Fruit fly (Drosophila melanogaster): Measurements from ENCODE around the gene CG16820.

The CG16820 gene

DNA sequence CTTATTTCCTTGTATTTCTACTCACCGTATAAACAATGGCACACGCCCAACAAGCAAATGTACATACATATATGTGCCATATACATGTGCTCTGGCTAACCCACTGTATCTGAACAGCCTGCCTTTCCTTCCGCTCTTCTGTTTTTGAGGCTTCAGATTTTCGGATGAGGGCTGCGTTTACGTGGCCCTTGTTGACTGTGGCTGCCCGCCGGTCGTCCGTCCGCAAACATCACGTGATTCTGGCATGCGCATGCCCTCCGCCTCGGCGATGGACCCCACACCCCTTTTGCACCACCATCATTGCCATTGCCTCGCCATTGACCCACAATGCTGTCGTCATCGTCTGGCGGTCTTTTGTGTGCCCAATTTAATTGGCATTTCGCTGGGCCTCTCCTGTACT, 40.8 kb upstream of the CG16820 start (continued):
- TF ChIP-seq sisA (GFP tag; IDR thresholded peaks at IDR 0.05): no peak
- TF ChIP-seq ttk (GFP tag; IDR thresholded peaks at IDR 0.05): no peak
- TF ChIP-seq bowl (GFP tag; IDR thresholded peaks at IDR 0.05): 0 out of 2 replicates have a peak, but pooled peaks have one; percentile 24
- no peak for TF ChIP-seq CG4617 (GFP tag; optimal IDR thresholded peaks at IDR 0.05; ENCODE audit: borderline replicate concordance)
- TF ChIP-seq HLH3B (GFP tag; IDR thresholded peaks at IDR 0.05): peak; percentile 30; the same call in 1 of the 2 replicates
- no peak for TF ChIP-seq lbe (GFP tag; optimal IDR thresholded peaks at IDR 0.05)
- peak; percentile 92 for TF ChIP-seq ewg (GFP tag; optimal IDR thresholded peaks at IDR 0.05)
- no peak for TF ChIP-seq CG12155 (GFP tag; optimal IDR thresholded peaks at IDR 0.05)
- no peak for TF ChIP-seq cas (GFP tag; IDR thresholded peaks at IDR 0.05)
- no peak for TF ChIP-seq CG7928 (GFP tag; optimal IDR thresholded peaks at IDR 0.05)
- no peak for TF ChIP-seq ham (GFP tag; IDR thresholded peaks at IDR 0.05)
- TF ChIP-seq Stat92E (GFP tag; optimal IDR thresholded peaks at IDR 0.05): no peak
- TF ChIP-seq CG17568 (GFP tag; optimal IDR thresholded peaks at IDR 0.05): no peak
- no peak for TF ChIP-seq Opbp (GFP tag; IDR thresholded peaks at IDR 0.05; ENCODE audit: partially characterized antibody)
- TF ChIP-seq CG5953 (GFP tag; IDR thresholded peaks at IDR 0.05): 0 out of 2 replicates have a peak, but pooled peaks have one; percentile 27
- TF ChIP-seq prd (optimal IDR thresholded peaks at IDR 0.05): no peak
- no peak for TF ChIP-seq prd (GFP tag; IDR thresholded peaks at IDR 0.05)
- no peak for TF ChIP-seq CG4424 (GFP tag; optimal IDR thresholded peaks at IDR 0.05)
- TF ChIP-seq Chrac-16 (GFP tag; optimal IDR thresholded peaks at IDR 0.05): no peak
- peak; percentile 76 for TF ChIP-seq gcm (GFP tag; optimal IDR thresholded peaks at IDR 0.05)
- TF ChIP-seq ap (GFP tag; IDR thresholded peaks at IDR 0.05): no peak
- TF ChIP-seq CG2199 (GFP tag; IDR thresholded peaks at IDR 0.05): peak; percentile 88; the same call in 2 of the 3 replicates
- TF ChIP-seq CG11696 (GFP tag; IDR thresholded peaks at IDR 0.05): no peak
- TF ChIP-seq nau (GFP tag; optimal IDR thresholded peaks at IDR 0.05): no peak
- TF ChIP-seq ems (GFP tag; optimal IDR thresholded peaks at IDR 0.05): no peak
- TF ChIP-seq fru (optimal IDR thresholded peaks at IDR 0.05): no peak
- no peak for TF ChIP-seq Kr (GFP tag; optimal IDR thresholded peaks at IDR 0.05)
- no peak for TF ChIP-seq ssp (GFP tag; IDR thresholded peaks at IDR 0.05)
- TF ChIP-seq hb (GFP tag; IDR thresholded peaks at IDR 0.05; ENCODE audit: partially characterized antibody): no peak
- no peak for TF ChIP-seq H15 (GFP tag; IDR thresholded peaks at IDR 0.05)
- no peak for TF ChIP-seq Nf-YA (GFP tag; IDR thresholded peaks at IDR 0.05)
- no peak for TF ChIP-seq hth (optimal IDR thresholded peaks at IDR 0.05)
- peak; percentile 6 for TF ChIP-seq CG7786 (GFP tag; optimal IDR thresholded peaks at IDR 0.05)
- TF ChIP-seq az2 (GFP tag; optimal IDR thresholded peaks at IDR 0.05): no peak
- peak; percentile 65 for TF ChIP-seq CG18599 (GFP tag; optimal IDR thresholded peaks at IDR 0.05)
- TF ChIP-seq CG11093 (GFP tag; IDR thresholded peaks at IDR 0.05): no peak
- TF ChIP-seq CG11247 (GFP tag; IDR thresholded peaks at IDR 0.05): no peak
- TF ChIP-seq CG4404 (GFP tag; IDR thresholded peaks at IDR 0.05): no peak
- peak; percentile 61 for TF ChIP-seq CG12071 (GFP tag; optimal IDR thresholded peaks at IDR 0.05)
- TF ChIP-seq tup (GFP tag; optimal IDR thresholded peaks at IDR 0.05): no peak
- TF ChIP-seq CkIIα-i1 (GFP tag; IDR thresholded peaks at IDR 0.05): no peak
- no peak for TF ChIP-seq CG11456 (GFP tag; IDR thresholded peaks at IDR 0.05)
- TF ChIP-seq slbo (GFP tag; IDR thresholded peaks at IDR 0.05): peak; percentile 15; the same call in 1 of the 2 replicates
- TF ChIP-seq sr (GFP tag; IDR thresholded peaks at IDR 0.05): 0 out of 3 replicates have a peak, but pooled peaks have one; percentile 64
- TF ChIP-seq hbn (GFP tag; IDR thresholded peaks at IDR 0.05; ENCODE audit: partially characterized antibody): no peak
- no peak for TF ChIP-seq Scr (GFP tag; IDR thresholded peaks at IDR 0.05; ENCODE audit: partially characterized antibody)
- TF ChIP-seq ato (GFP tag; IDR thresholded peaks at IDR 0.05; ENCODE audit: partially characterized antibody): no peak
- no peak for TF ChIP-seq salm (tag; optimal IDR thresholded peaks at IDR 0.05)
- TF ChIP-seq Atf6 (GFP tag; IDR thresholded peaks at IDR 0.05): peak; percentile 45; the same call in 1 of the 2 replicates
- peak; percentile 59; the same call in 1 of the 2 replicates for TF ChIP-seq CG32767 (GFP tag; IDR thresholded peaks at IDR 0.05)
- no peak for TF ChIP-seq CG12299 (tag; optimal IDR thresholded peaks at IDR 0.05)
- peak; percentile 29 for TF ChIP-seq CG1233 (GFP tag; optimal IDR thresholded peaks at IDR 0.05)

All from whole organism, embryonic.